Worm (Caenorhabditis elegans) whole organism, L3 larva: ENCODE measurements around the gene C26F1.1.

Experiments
- R02D3.7 ChIP-seq: fragments of 150-350 bp; optimal IDR thresholded peaks from 2 replicates; lab custom pipeline; 2014; ENCODE audit warnings: missing biosample characterization, missing genetic modification characterization
- aly-2 ChIP-seq: fragments of 150-350 bp; optimal IDR thresholded peaks from 2 replicates; lab custom pipeline; 2014; ENCODE audit warnings: missing biosample characterization, missing genetic modification characterization
- ama-1 ChIP-seq: fragments of 150-350 bp; optimal IDR thresholded peaks from 2 replicates; lab custom pipeline; 2018
- ceh-16 ChIP-seq: sonication (generic microtip); optimal IDR thresholded peaks from 2 replicates; lab custom pipeline; 2017; ENCODE audit warnings: missing biosample characterization, missing genetic modification characterization
- ceh-28 ChIP-seq: fragments of 150-350 bp; optimal IDR thresholded peaks from 2 replicates; lab custom pipeline; 2014; ENCODE audit warnings: missing biosample characterization, missing genetic modification reagents, missing genetic modification characterization
- ceh-82 ChIP-seq: fragments of 150-350 bp; optimal IDR thresholded peaks from 2 replicates; lab custom pipeline; 2014; ENCODE audit warnings: missing biosample characterization, missing genetic modification characterization
- ceh-9 ChIP-seq: sonication (generic microtip); optimal IDR thresholded peaks from 2 replicates; lab custom pipeline; 2018; ENCODE audit warnings: missing biosample characterization, missing genetic modification characterization
- daf-12 ChIP-seq: fragments of 150-350 bp; optimal IDR thresholded peaks from 2 replicates; lab custom pipeline; 2014; ENCODE audit warnings: missing biosample characterization, missing genetic modification reagents, missing genetic modification characterization
- egl-27 ChIP-seq: sonication (generic microtip); optimal IDR thresholded peaks from 4 replicates; lab custom pipeline; 2017; ENCODE audit warnings: missing biosample characterization, missing genetic modification reagents, missing genetic modification characterization
- egl-5 ChIP-seq: fragments of 150-350 bp; optimal IDR thresholded peaks from 2 replicates; lab custom pipeline; 2017; ENCODE audit warnings: missing biosample characterization, missing genetic modification reagents, missing genetic modification characterization, inconsistent platforms
- elt-1 ChIP-seq: fragments of 150-350 bp; optimal IDR thresholded peaks from 2 replicates; lab custom pipeline; 2014; ENCODE audit warnings: missing biosample characterization, missing genetic modification characterization
- elt-2 ChIP-seq: sonication (generic microtip); optimal IDR thresholded peaks from 2 replicates; lab custom pipeline; 2016; ENCODE audit warnings: missing genetic modification reagents, mild to moderate bottlenecking, missing genetic modification characterization, missing compliant biosample characterization
- elt-3 ChIP-seq, 3 experiments: fragments of 150-350 bp in 1 of 3; sonication (generic microtip) in 2 of 3; optimal IDR thresholded peaks; 2 replicates in 2 of 3; 4 replicates in 1 of 3; lab custom pipeline; 2014 to 2017; ENCODE audit warnings: missing biosample characterization in 3 of 3, missing genetic modification characterization in 3 of 3
- eor-1 ChIP-seq, 2 experiments: fragments of 150-350 bp; optimal IDR thresholded peaks; 2 replicates each; lab custom pipeline; 2014 to 2018; ENCODE audit warnings: missing biosample characterization in 2 of 2, missing genetic modification characterization in 2 of 2
- fkh-10 ChIP-seq: sonication (generic microtip); optimal IDR thresholded peaks from 2 replicates; lab custom pipeline; 2017; ENCODE audit warnings: missing biosample characterization, missing genetic modification reagents, missing genetic modification characterization
- fkh-2 ChIP-seq: fragments of 150-350 bp; optimal IDR thresholded peaks from 2 replicates; lab custom pipeline; 2014; ENCODE audit warnings: missing biosample characterization, missing genetic modification reagents, missing genetic modification characterization
- fos-1 ChIP-seq: fragments of 150-350 bp; optimal IDR thresholded peaks from 2 replicates; lab custom pipeline; 2014; ENCODE audit warnings: missing biosample characterization, missing genetic modification characterization
- hmg-11 ChIP-seq: sonication (generic microtip); optimal IDR thresholded peaks from 2 replicates; lab custom pipeline; 2016; ENCODE audit warnings: missing genetic modification characterization, missing compliant biosample characterization
- jun-1 ChIP-seq: fragments of 150-350 bp; optimal IDR thresholded peaks from 2 replicates; lab custom pipeline; 2014; ENCODE audit warnings: missing biosample characterization, missing genetic modification reagents, missing genetic modification characterization
- lin-15B ChIP-seq: fragments of 150-350 bp; optimal IDR thresholded peaks from 2 replicates; lab custom pipeline; 2014; ENCODE audit warnings: missing biosample characterization, missing genetic modification characterization
- lin-39 ChIP-seq: fragments of 150-350 bp; optimal IDR thresholded peaks from 2 replicates; lab custom pipeline; 2018; ENCODE audit warnings: missing biosample characterization, missing genetic modification reagents, missing genetic modification characterization
- lsy-12 ChIP-seq: sonication (generic microtip); optimal IDR thresholded peaks from 2 replicates; lab custom pipeline; 2016; ENCODE audit warnings: mild to moderate bottlenecking, missing genetic modification characterization, missing compliant biosample characterization
- nfya-1 ChIP-seq: sonication (generic microtip); optimal IDR thresholded peaks from 2 replicates; lab custom pipeline; 2017; ENCODE audit warnings: missing genetic modification characterization, mild to moderate bottlenecking, missing compliant biosample characterization, antibody characterized with exemption, moderate library complexity; ENCODE audit not compliant: insufficient read depth
- nhr-11 ChIP-seq: fragments of 150-350 bp; optimal IDR thresholded peaks from 2 replicates; lab custom pipeline; 2014; ENCODE audit warnings: missing biosample characterization, missing genetic modification characterization
- nhr-12 ChIP-seq: fragments of 150-350 bp; optimal IDR thresholded peaks from 2 replicates; lab custom pipeline; 2014; ENCODE audit warnings: missing biosample characterization, missing genetic modification characterization
- nhr-237 ChIP-seq: fragments of 150-350 bp; optimal IDR thresholded peaks from 2 replicates; lab custom pipeline; 2014; ENCODE audit warnings: missing biosample characterization, missing genetic modification characterization
- nhr-25 ChIP-seq: sonication (generic microtip); optimal IDR thresholded peaks from 2 replicates; lab custom pipeline; 2017; ENCODE audit warnings: missing biosample characterization, missing genetic modification characterization
- nhr-28 ChIP-seq: fragments of 150-350 bp; optimal IDR thresholded peaks from 2 replicates; lab custom pipeline; 2014; ENCODE audit warnings: missing biosample characterization, missing genetic modification characterization
- nhr-43 ChIP-seq: sonication (generic microtip); optimal IDR thresholded peaks from 2 replicates; lab custom pipeline; 2016; ENCODE audit warnings: mild to moderate bottlenecking, missing genetic modification characterization, missing compliant biosample characterization; ENCODE audit not compliant: poor library complexity, severe bottlenecking
- nhr-76 ChIP-seq: fragments of 150-350 bp; sonication (generic microtip); optimal IDR thresholded peaks from 5 replicates; lab custom pipeline; 2014; ENCODE audit warnings: missing biosample characterization, missing genetic modification characterization
- nhr-77 ChIP-seq: fragments of 150-350 bp; optimal IDR thresholded peaks from 2 replicates; lab custom pipeline; 2014; ENCODE audit warnings: missing biosample characterization, missing genetic modification characterization
- pha-4 ChIP-seq: fragments of 150-350 bp; optimal IDR thresholded peaks from 2 replicates; lab custom pipeline; 2014; ENCODE audit warnings: missing biosample characterization, missing genetic modification reagents, missing genetic modification characterization
- pqm-1 ChIP-seq: fragments of 150-350 bp; optimal IDR thresholded peaks from 2 replicates; lab custom pipeline; 2017; ENCODE audit warnings: missing biosample characterization, missing genetic modification characterization, inconsistent platforms
- sea-2 ChIP-seq: fragments of 150-350 bp; sonication (generic microtip); optimal IDR thresholded peaks from 4 replicates; lab custom pipeline; 2014; ENCODE audit warnings: missing biosample characterization, missing genetic modification reagents, missing genetic modification characterization
- tbx-2 ChIP-seq: sonication (generic microtip); optimal IDR thresholded peaks from 2 replicates; lab custom pipeline; 2016; ENCODE audit warnings: mild to moderate bottlenecking, missing genetic modification characterization, missing compliant biosample characterization
- unc-39 ChIP-seq: sonication (generic microtip); optimal IDR thresholded peaks from 4 replicates; lab custom pipeline; 2017; ENCODE audit warnings: missing biosample characterization, missing genetic modification characterization
- zag-1 ChIP-seq: fragments of 150-350 bp; optimal IDR thresholded peaks from 2 replicates; lab custom pipeline; 2014; ENCODE audit warnings: missing biosample characterization, missing genetic modification characterization
- ztf-11 ChIP-seq: fragments of 150-350 bp; optimal IDR thresholded peaks from 2 replicates; lab custom pipeline; 2014; ENCODE audit warnings: missing biosample characterization, missing genetic modification characterization

The C26F1.1 gene

DNA sequence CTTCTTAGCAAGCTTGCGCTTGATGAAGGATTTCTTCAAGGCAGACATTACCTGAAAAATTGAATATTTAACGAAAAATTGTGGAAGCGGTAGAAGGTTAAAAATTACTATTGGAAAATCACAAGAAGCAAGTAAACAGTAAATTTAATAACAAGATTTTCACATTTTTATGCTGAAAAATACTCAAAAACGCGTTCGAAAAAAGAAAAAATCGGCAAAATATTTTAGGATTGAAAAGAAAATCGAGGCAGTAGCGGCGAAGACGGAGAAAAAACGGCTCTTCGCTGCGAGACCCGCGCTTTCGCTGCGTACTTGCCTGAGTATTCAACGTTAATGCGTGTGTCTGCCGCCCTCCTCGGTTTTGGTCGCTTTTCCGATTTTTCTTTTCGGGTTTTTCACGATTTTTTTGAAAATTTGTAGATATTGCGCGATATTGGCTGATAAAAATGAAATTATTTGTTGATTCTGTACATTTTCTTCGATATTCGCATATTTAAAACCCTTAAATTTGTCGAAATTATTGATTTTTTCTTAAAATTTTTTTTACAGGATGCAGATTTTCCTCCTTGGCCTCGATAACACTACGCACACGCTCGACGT lies 9.1 kb upstream of the C26F1.1 start, which contains the start of the genes rpl-39 and rps-30 (continued):
- TF ChIP-seq zag-1 (no peak), egl-27 (tag; lab: Kevin White, UChicago) (no peak), egl-5 (tag; lab: Kevin White, UChicago) (no peak), jun-1 (tag; lab: Kevin White, UChicago) (peak; percentile 66), daf-12 (tag; lab: Kevin White, UChicago) (no peak), fkh-2 (tag; lab: Kevin White, UChicago) (no peak), ceh-9 (no peak), eor-1 (tag; optimal IDR thresholded peaks at IDR 0.05; lab: Kevin White, UChicago) (no peak), ama-1 (lab: Kevin White, UChicago) (peak; percentile 59), fos-1 (no peak), lin-15B (peak; percentile 91), nhr-76 (tag; lab: Kevin White, UChicago) (no peak), nhr-25 (tag; lab: Kevin White, UChicago) (peak; percentile 88), fkh-10 (peak; percentile 19), sea-2 (GFP tag; lab: Kevin White, UChicago) (no peak), nfya-1 (peak; percentile 92), elt-1 (tag; lab: Kevin White, UChicago) (peak; percentile 25), ztf-11 (tag; lab: Kevin White, UChicago) (no peak), nhr-77 (peak; percentile 54), aly-2 (tag; lab: Kevin White, UChicago) (no peak), hmg-11 (tag; lab: Kevin White, UChicago) (peak; percentile 89)
- TF ChIP-seq, all 47 proteins: peak for 24

DNA sequence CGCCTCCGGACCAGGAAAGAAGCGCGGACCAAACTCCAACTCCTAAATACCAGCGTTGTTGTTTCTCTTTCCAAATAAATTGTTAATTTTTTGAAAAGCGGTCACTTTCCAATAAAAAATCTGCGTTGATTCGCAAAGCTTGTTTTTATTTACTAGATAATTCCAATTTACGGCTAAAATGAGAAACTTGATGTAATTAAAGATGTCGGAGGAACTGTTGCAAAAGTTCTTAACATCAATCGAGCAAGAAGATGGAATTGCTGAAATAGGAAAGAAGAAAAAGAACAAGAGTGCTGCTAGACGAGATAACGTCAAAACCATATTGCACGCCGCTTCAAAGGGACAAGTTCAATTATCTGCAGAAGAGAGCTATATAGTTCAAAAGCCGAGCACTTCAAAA lies 8.1 kb upstream of the C26F1.1 start, which contains the start of gene C26F1.3:
TSS of gene C26F1.3 (plus strand) at position 203 of the 400 bp plus-strand sequence.
- no peak for TF ChIP-seq nhr-237
- TF ChIP-seq, all 47 proteins: peak for 0

DNA sequence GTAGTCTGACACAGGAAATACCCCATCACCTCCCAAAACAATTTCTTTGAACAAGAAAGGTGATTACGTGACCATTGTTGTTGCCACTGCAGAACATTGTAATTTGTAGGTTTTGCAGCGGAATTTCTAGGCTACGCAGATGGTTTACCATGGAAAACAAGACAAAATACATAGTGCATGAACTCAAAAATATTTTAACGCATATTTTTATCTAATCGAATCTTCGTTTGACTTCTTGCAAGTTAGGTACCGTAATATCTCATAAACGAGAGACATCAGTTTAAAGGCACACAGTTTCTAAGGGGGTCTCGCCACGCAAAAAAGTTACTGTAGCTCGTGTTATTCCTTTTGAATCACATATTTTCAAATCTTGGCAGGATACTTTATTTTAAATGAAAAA lies 6.2 kb upstream of the C26F1.1 start:
- TF ChIP-seq elt-1 (tag; lab: Kevin White, UChicago), result no peak
- no peak for TF ChIP-seq jun-1 (tag; lab: Kevin White, UChicago)
- no peak for TF ChIP-seq zag-1
- no peak for TF ChIP-seq nhr-12 (tag; lab: Kevin White, UChicago)
- no peak for TF ChIP-seq aly-2 (tag; lab: Kevin White, UChicago)
- TF ChIP-seq ceh-82 (tag; lab: Kevin White, UChicago), result no peak
- no peak for TF ChIP-seq daf-12 (tag; lab: Kevin White, UChicago)
- no peak for TF ChIP-seq nhr-28 (tag; lab: Kevin White, UChicago)
- TF ChIP-seq sea-2 (GFP tag; lab: Kevin White, UChicago), result no peak
- TF ChIP-seq ama-1 (lab: Kevin White, UChicago), result no peak

DNA sequence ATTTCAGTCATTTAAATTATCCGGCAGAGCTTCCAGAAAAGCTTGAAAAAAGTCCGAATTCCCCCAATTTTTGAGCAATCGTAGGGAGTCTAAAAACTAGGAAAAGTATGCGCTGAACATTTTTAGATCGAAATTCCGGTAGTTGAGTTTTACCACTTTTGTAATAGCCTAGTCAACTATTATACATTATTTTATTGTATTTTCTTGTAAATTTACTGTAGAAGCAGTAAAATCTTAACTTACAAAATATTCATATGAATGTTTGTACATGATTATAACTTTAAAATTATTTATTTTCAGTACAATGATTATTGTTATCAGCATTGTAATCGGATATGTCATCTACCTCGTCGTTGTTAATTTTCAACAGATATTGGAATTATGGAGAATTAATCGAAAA lies 3.7 kb upstream of the C26F1.1 start, which contains the start of gene cyp-32A1:
TSS of gene cyp-32A1 (plus strand) at position 301 of the 400 bp plus-strand sequence.
- TF ChIP-seq elt-1 (tag; lab: Kevin White, UChicago) (no peak), nhr-43 (no peak), aly-2 (tag; lab: Kevin White, UChicago) (no peak), hmg-11 (tag; lab: Kevin White, UChicago) (no peak), nhr-25 (tag; lab: Kevin White, UChicago) (no peak), elt-3 (tag; optimal IDR thresholded peaks at IDR 0.05; lab: Kevin White, UChicago) (no peak), pqm-1 (no peak), fkh-10 (no peak), nhr-12 (tag; lab: Kevin White, UChicago) (no peak), nhr-76 (tag; lab: Kevin White, UChicago) (no peak), tbx-2 (no peak), nhr-28 (tag; lab: Kevin White, UChicago) (no peak), ceh-16 (no peak), elt-2 (tag; lab: Kevin White, UChicago) (no peak), lsy-12 (tag; lab: Kevin White, UChicago) (no peak), egl-27 (tag; lab: Kevin White, UChicago) (no peak), nfya-1 (no peak), ceh-28 (no peak)

DNA sequence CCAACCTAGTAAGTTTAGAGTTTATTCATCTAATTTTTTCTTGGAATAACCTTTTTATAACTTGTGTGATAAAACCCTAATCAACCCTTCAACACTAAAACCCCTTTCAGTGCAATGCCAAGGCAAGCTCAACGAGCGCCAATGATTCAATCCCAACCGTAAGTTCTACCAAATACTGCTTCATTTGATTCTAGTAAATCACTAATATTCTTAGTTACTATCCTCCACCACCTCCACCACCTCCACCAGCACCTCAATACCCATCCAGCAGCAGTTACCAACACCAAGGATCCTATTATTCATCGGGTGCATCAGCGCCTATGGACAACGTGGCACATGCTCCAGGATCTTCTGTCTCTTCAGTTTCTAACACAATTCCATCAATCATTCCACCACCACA lies 668 bp downstream of the C26F1.1 start:
- TF ChIP-seq pha-4 (tag; lab: Kevin White, UChicago) (no peak), nhr-237 (no peak), nfya-1 (no peak), ceh-82 (tag; lab: Kevin White, UChicago) (no peak), R02D3.7 (no peak), nhr-28 (tag; lab: Kevin White, UChicago) (no peak), fos-1 (no peak), lin-15B (no peak), unc-39 (tag; lab: Kevin White, UChicago) (no peak), nhr-11 (no peak), egl-27 (tag; lab: Kevin White, UChicago) (no peak), ztf-11 (tag; lab: Kevin White, UChicago) (no peak), lin-39 (no peak), nhr-12 (tag; lab: Kevin White, UChicago) (no peak), jun-1 (tag; lab: Kevin White, UChicago) (no peak), ceh-16 (no peak), daf-12 (tag; lab: Kevin White, UChicago) (no peak), lsy-12 (tag; lab: Kevin White, UChicago) (no peak), elt-3 (tag; optimal IDR thresholded peaks at IDR 0.05; lab: Kevin White, UChicago) (no peak)
